Worm (Caenorhabditis elegans) whole organism, midembryonic: ENCODE results near the gene scl-10.

Experiments
- flt-1 ChIP-seq: fragments of 200-800 bp; sonication (Bioruptor generic); IDR thresholded peaks from 2 replicates; pipeline ENCODE4 v1.3.6; 2022; ENCODE audit warnings: missing genetic modification characterization, missing compliant biosample characterization
- ztf-23 ChIP-seq: fragments of 200-800 bp; sonication (Bioruptor generic); IDR thresholded peaks from 2 replicates; pipeline ENCODE4 v1.3.6; 2022; ENCODE audit warnings: missing genetic modification reagents, missing genetic modification characterization, missing compliant biosample characterization

DNA sequence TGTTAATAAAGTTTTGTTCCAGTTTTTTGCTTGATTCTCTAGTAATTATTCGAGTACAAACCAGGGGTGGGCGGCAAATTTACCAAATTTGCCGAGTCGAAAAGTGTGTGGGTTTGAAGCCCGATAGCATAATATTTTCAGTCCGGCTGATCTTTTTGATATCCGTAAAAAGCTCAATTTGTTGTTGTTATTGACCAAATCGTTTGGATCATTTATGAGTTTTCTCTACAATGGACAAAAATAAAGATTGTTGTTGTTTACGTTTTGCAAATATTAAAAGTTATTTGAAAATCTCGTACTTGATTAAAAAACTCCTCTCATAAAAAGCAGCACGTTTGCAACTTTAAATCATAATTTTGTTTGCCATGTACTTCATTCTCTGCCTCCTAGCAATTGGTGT is 7.8 kb downstream of the scl-10 start, which contains the start of gene scl-1:
- TF ChIP-seq ztf-23 (GFP tag; lab: Robert Waterston, UW) (no peak), flt-1 (GFP tag; lab: Robert Waterston, UW) (no peak)
